Fruit fly (Drosophila melanogaster): ENCODE results near the gene CG14989.

Gene CG14989

dm6 chr3L:4040247-4040925 lies 47.0 kb upstream of the CG14989 start, which contains the start of the genes CG11593 and Rcd5 (continued):
- TF ChIP-seq eve (GFP tag; optimal IDR thresholded peaks at IDR 0.05) (no peak), Aef1 (GFP tag; IDR thresholded peaks at IDR 0.05) (peak; percentile 90), Dip2 (GFP tag; IDR thresholded peaks at IDR 0.05) (no peak), Bgb (GFP tag; IDR thresholded peaks at IDR 0.05; ENCODE audit: partially characterized antibody) (0 out of 2 replicates have a peak, but pooled peaks have one; percentile 12), Camta (GFP tag; optimal IDR thresholded peaks at IDR 0.05) (no peak), MTF-1 (GFP tag; optimal IDR thresholded peaks at IDR 0.05; ENCODE audit: borderline replicate concordance) (no peak), Mad (GFP tag; optimal IDR thresholded peaks at IDR 0.05) (peak; percentile 53), Jarid2 (GFP tag; optimal IDR thresholded peaks at IDR 0.05) (no peak), pros (GFP tag; optimal IDR thresholded peaks at IDR 0.05) (no peak), CG9932 (GFP tag; IDR thresholded peaks at IDR 0.05) (peak; percentile 92), lmd (GFP tag; IDR thresholded peaks at IDR 0.05) (peak; percentile 81), CG17612 (GFP tag; IDR thresholded peaks at IDR 0.05) (no peak), disco-r (GFP tag; optimal IDR thresholded peaks at IDR 0.05) (no peak), sim (GFP tag; IDR thresholded peaks at IDR 0.05) (no peak), NC2α (GFP tag; optimal IDR thresholded peaks at IDR 0.05) (no peak), CG14014 (GFP tag; IDR thresholded peaks at IDR 0.05) (peak; percentile 86), vnd (GFP tag; IDR thresholded peaks at IDR 0.05; ENCODE audit: partially characterized antibody) (no peak), CG3281 (GFP tag; optimal IDR thresholded peaks at IDR 0.05) (no peak), B-H2 (GFP tag; optimal IDR thresholded peaks at IDR 0.05) (no peak), p53 (GFP tag; optimal IDR thresholded peaks at IDR 0.05) (no peak), hkb (optimal IDR thresholded peaks at IDR 0.05) (peak; percentile 88), hkb (GFP tag; IDR thresholded peaks at IDR 0.05) (peak; percentile 47), slou (GFP tag; optimal IDR thresholded peaks at IDR 0.05) (peak; percentile 32), CG6689 (GFP tag; IDR thresholded peaks at IDR 0.05) (peak; percentile 88), CG32772 (GFP tag; IDR thresholded peaks at IDR 0.05) (peak; percentile 89), CG12155 (GFP tag; optimal IDR thresholded peaks at IDR 0.05) (no peak), Tbp (GFP tag; optimal IDR thresholded peaks at IDR 0.05) (no peak), MESR4 (GFP tag; optimal IDR thresholded peaks at IDR 0.05) (peak; percentile 98), al (GFP tag; IDR thresholded peaks at IDR 0.05) (peak; percentile 82), ab (GFP tag; optimal IDR thresholded peaks at IDR 0.05) (no peak), CG31365 (tag; optimal IDR thresholded peaks at IDR 0.05) (no peak), stc (GFP tag; IDR thresholded peaks at IDR 0.05) (peak; percentile 67; the same call in 1 of the 2 replicates), Doc2 (GFP tag; IDR thresholded peaks at IDR 0.05) (0 out of 2 replicates have a peak, but pooled peaks have one; percentile 33), H2.0 (GFP tag; IDR thresholded peaks at IDR 0.05) (peak; percentile 72), fd96Cb (tag; optimal IDR thresholded peaks at IDR 0.05) (peak; percentile 47), Deaf1 (tag; optimal IDR thresholded peaks at IDR 0.05) (no peak), org-1 (GFP tag; optimal IDR thresholded peaks at IDR 0.05) (peak; percentile 25), Poxn (GFP tag; IDR thresholded peaks at IDR 0.05) (peak; percentile 60; the same call in 1 of the 2 replicates), CG3163 (GFP tag; optimal IDR thresholded peaks at IDR 0.05) (no peak), CG34376 (GFP tag; optimal IDR thresholded peaks at IDR 0.05) (peak; percentile 8), CG10654 (GFP tag; optimal IDR thresholded peaks at IDR 0.05) (peak; percentile 65), bowl (GFP tag; IDR thresholded peaks at IDR 0.05) (no peak), z (GFP tag; IDR thresholded peaks at IDR 0.05) (no peak), Gug (GFP tag; IDR thresholded peaks at IDR 0.05) (peak; percentile 85), CG14050 (GFP tag; IDR thresholded peaks at IDR 0.05) (peak; percentile 62; the same call in 1 of the 3 replicates), bcd (GFP tag; optimal IDR thresholded peaks at IDR 0.05) (peak; percentile 86), inv (GFP tag; IDR thresholded peaks at IDR 0.05; ENCODE audit: partially characterized antibody) (no peak), CG12219 (GFP tag; optimal IDR thresholded peaks at IDR 0.05) (no peak), Optix (GFP tag; IDR thresholded peaks at IDR 0.05) (peak; percentile 76), insv (GFP tag; optimal IDR thresholded peaks at IDR 0.05) (peak in 1 of 2 experiments; percentile 19), mld (GFP tag; IDR thresholded peaks at IDR 0.05; ENCODE audit: partially characterized antibody) (no peak)

All from whole organism, embryonic.